Worm (Caenorhabditis elegans): Measurements from ENCODE around the gene srx-80.

DNA sequence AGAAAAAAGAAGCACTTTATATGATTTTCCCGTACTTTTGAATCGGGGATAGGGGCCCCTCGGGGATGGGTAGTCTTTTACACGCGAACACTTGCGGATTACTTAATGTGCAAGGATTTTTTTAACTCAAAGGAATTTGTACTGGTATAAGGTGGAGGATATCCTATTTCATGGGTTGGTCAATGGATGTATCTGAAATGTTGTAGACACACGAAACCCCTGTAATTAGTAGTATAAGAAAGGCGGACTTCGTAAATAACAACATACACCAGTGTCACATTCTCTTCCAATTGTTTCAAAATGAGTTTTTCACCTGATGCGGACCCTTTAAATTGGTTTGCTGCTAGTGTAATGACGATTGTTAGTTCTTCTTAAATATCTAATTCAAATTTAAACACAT lies at the start of gene srx-80:
- TF ChIP-seq mab-5 (tag; optimal IDR thresholded peaks at IDR 0.05) (no peak), elt-1 (tag; optimal IDR thresholded peaks at IDR 0.05; ENCODE audit: borderline replicate concordance, insufficient read depth) (no peak), ztf-11 (tag; optimal IDR thresholded peaks at IDR 0.05) (no peak), mep-1 (tag; optimal IDR thresholded peaks at IDR 0.05) (no peak), blmp-1 (tag; optimal IDR thresholded peaks at IDR 0.05) (no peak), elt-3 (tag; optimal IDR thresholded peaks at IDR 0.05) (no peak), nhr-12 (tag; optimal IDR thresholded peaks at IDR 0.05) (no peak), unc-62 (GFP tag; optimal IDR thresholded peaks at IDR 0.05) (no peak)
